Fruit fly (Drosophila melanogaster): ENCODE measurements around the gene klar.

DNA sequence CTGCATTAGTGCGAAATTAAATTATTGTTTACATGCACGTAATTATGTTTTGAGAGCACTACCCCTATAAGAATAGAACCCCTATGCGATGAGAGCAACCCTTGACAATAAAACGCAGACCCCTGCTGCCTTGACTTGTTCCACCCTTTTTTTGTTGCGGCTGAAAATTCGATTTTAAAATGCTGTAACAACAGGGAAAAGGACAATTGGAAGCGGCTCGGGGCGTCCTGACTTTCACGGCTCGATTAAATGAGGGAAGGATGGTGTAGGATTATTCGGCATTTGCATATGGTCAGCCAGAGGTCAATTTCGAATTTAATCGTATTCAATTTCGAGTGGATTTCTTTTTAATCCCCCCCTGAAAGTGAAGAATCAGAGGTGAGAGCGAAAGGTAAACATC, 115.8 kb downstream of the klar start:
- TF ChIP-seq Ets21C (GFP tag; optimal IDR thresholded peaks at IDR 0.05) (no peak), CG11902 (GFP tag; optimal IDR thresholded peaks at IDR 0.05) (no peak), Hr4 (GFP tag; optimal IDR thresholded peaks at IDR 0.05) (no peak), CG6854 (GFP tag; optimal IDR thresholded peaks at IDR 0.05) (no peak), Blimp-1 (GFP tag; optimal IDR thresholded peaks at IDR 0.05) (no peak), dac (GFP tag; optimal IDR thresholded peaks at IDR 0.05) (no peak), CG8632 (GFP tag; optimal IDR thresholded peaks at IDR 0.05) (no peak), CG8319 (GFP tag; optimal IDR thresholded peaks at IDR 0.05) (no peak), fd85E (GFP tag; optimal IDR thresholded peaks at IDR 0.05) (no peak), CG15336 (GFP tag; IDR thresholded peaks at IDR 0.05) (no peak), Sox14 (GFP tag; optimal IDR thresholded peaks at IDR 0.05) (no peak), CG6808 (GFP tag; optimal IDR thresholded peaks at IDR 0.05) (no peak), acj6 (GFP tag; optimal IDR thresholded peaks at IDR 0.05) (no peak)

Measured in whole organism, prepupa.